Worm (Caenorhabditis elegans) whole organism, L4/young adult: ENCODE measurements around the gene irld-15.

Experiments
- W03F9.2 ChIP-seq: fragments of 150-350 bp; optimal IDR thresholded peaks from 2 replicates; lab custom pipeline; 2014; ENCODE audit warnings: missing biosample characterization, missing genetic modification characterization
- dao-5 ChIP-seq: sonication (generic microtip); optimal IDR thresholded peaks from 2 replicates; lab custom pipeline; 2016; ENCODE audit warnings: missing genotype, missing genetic modification characterization, moderate library complexity, missing compliant biosample characterization
- him-1 ChIP-seq: sonication (generic microtip); optimal IDR thresholded peaks from 2 replicates; lab custom pipeline; 2016; ENCODE audit warnings: missing genotype, missing genetic modification reagents, missing genetic modification characterization, missing compliant biosample characterization

- TF ChIP-seq him-1 (tag; lab: Kevin White, UChicago): no peak
- TF ChIP-seq W03F9.2: no peak
- TF ChIP-seq dao-5 (tag; lab: Kevin White, UChicago): no peak
Measured at ce11 chrV:2264455-2264854, 39.2 kb downstream of the irld-15 start, which contains the start of gene nhr-183.
